Fruit fly (Drosophila melanogaster) whole organism, embryonic: ENCODE results near the gene Fam92.

Experiments used
- Ada2b ChIP-seq: fragments of 200-800 bp; sonication (Bioruptor generic); IDR thresholded peaks from 2 replicates; pipeline ENCODE4 v1.3.6; 2022; ENCODE audit warnings: missing biosample characterization, missing genetic modification characterization
- CG10209 ChIP-seq: fragments of 200-800 bp; sonication (Bioruptor generic); optimal IDR thresholded peaks from 3 replicates; lab custom pipeline; 2017; ENCODE audit warnings: missing biosample characterization, mild to moderate bottlenecking, missing genetic modification characterization, missing genetic modification reagents
- CG10321 ChIP-seq: fragments of 200-800 bp; sonication (Bioruptor generic); IDR thresholded peaks from 2 replicates; pipeline ENCODE4 v1.3.6; 2022; ENCODE audit warnings: missing biosample characterization, missing genetic modification characterization
- CG10462 ChIP-seq: fragments of 200-800 bp; sonication (Bioruptor generic); optimal IDR thresholded peaks from 2 replicates; lab custom pipeline; 2016; ENCODE audit warnings: missing biosample characterization, missing genetic modification characterization
- CG11085 ChIP-seq: fragments of 200-800 bp; sonication (Bioruptor generic); IDR thresholded peaks from 2 replicates; pipeline ENCODE4 v1.3.6; 2022; ENCODE audit warnings: missing biosample characterization, missing genetic modification characterization
- CG13123 ChIP-seq: fragments of 200-800 bp; sonication (Bioruptor generic); optimal IDR thresholded peaks from 2 replicates; lab custom pipeline; 2016; ENCODE audit warnings: missing biosample characterization, missing genetic modification characterization
- CG14441 ChIP-seq: fragments of 200-800 bp; sonication (Bioruptor generic); IDR thresholded peaks from 2 replicates; pipeline ENCODE4 v1.3.6; 2022; ENCODE audit warnings: missing biosample characterization, missing genetic modification characterization
- CG15601 ChIP-seq: fragments of 200-800 bp; sonication (Bioruptor generic); optimal IDR thresholded peaks from 3 replicates; lab custom pipeline; 2019; ENCODE audit warnings: missing biosample characterization, mild to moderate bottlenecking, missing genetic modification characterization, moderate library complexity
- CG16779 ChIP-seq: fragments of 200-800 bp; sonication (Bioruptor generic); IDR thresholded peaks from 2 replicates; pipeline ENCODE4 v1.3.6; 2022; ENCODE audit warnings: missing biosample characterization, missing genetic modification characterization
- CG16815 ChIP-seq: fragments of 200-800 bp; sonication (Bioruptor generic); optimal IDR thresholded peaks from 3 replicates; lab custom pipeline; 2017; ENCODE audit warnings: missing biosample characterization, mild to moderate bottlenecking, missing genetic modification characterization
- CG2116 ChIP-seq: fragments of 200-800 bp; sonication (Bioruptor generic); optimal IDR thresholded peaks from 3 replicates; lab custom pipeline; 2018; ENCODE audit warnings: missing biosample characterization, mild to moderate bottlenecking, missing genetic modification characterization
- CG3065 ChIP-seq: fragments of 200-800 bp; sonication (Bioruptor generic); optimal IDR thresholded peaks from 2 replicates; lab custom pipeline; 2016; ENCODE audit warnings: missing biosample characterization, missing genetic modification characterization
- CG31441 ChIP-seq: fragments of 200-800 bp; sonication (Bioruptor generic); IDR thresholded peaks from 2 replicates; pipeline ENCODE4 v1.3.6; 2022; ENCODE audit warnings: missing biosample characterization, missing genetic modification characterization
- CG32772 ChIP-seq: fragments of 200-800 bp; sonication (Bioruptor generic); IDR thresholded peaks from 2 replicates; pipeline ENCODE4 v1.3.6; 2022; ENCODE audit warnings: missing biosample characterization, missing genetic modification characterization
- CG4854 ChIP-seq: fragments of 200-800 bp; sonication (Bioruptor generic); optimal IDR thresholded peaks from 2 replicates; lab custom pipeline; 2016; ENCODE audit warnings: missing biosample characterization, missing genetic modification characterization, inconsistent platforms
- CG6254 ChIP-seq: fragments of 200-800 bp; sonication (Bioruptor generic); optimal IDR thresholded peaks from 3 replicates; lab custom pipeline; 2017; ENCODE audit warnings: mild to moderate bottlenecking, missing biosample characterization, missing genetic modification reagents, missing genetic modification characterization
- CG7556 ChIP-seq: fragments of 200-800 bp; sonication (Bioruptor generic); optimal IDR thresholded peaks from 2 replicates; lab custom pipeline; 2017; ENCODE audit warnings: missing biosample characterization, mild to moderate bottlenecking, missing genetic modification characterization
- CG7928 ChIP-seq: fragments of 200-800 bp; sonication (Bioruptor generic); optimal IDR thresholded peaks from 2 replicates; lab custom pipeline; 2017; ENCODE audit warnings: missing biosample characterization, mild to moderate bottlenecking, missing genetic modification characterization
- CG8359 ChIP-seq: fragments of 200-800 bp; sonication (Bioruptor generic); optimal IDR thresholded peaks from 2 replicates; lab custom pipeline; 2017; ENCODE audit warnings: missing biosample characterization, mild to moderate bottlenecking, missing genetic modification characterization, borderline replicate concordance
- CoRest ChIP-seq: fragments of 200-800 bp; sonication (Bioruptor generic); optimal IDR thresholded peaks from 3 replicates; lab custom pipeline; 2018; ENCODE audit warnings: missing biosample characterization, mild to moderate bottlenecking, missing genetic modification characterization, moderate library complexity
- D ChIP-seq, 2 experiments: fragments of 200-800 bp in 1 of 2; fragments of >200 bp in 1 of 2; sonication (Bioruptor generic) in 1 of 2; optimal IDR thresholded peaks; 2 replicates in 1 of 2; 3 replicates in 1 of 2; lab custom pipeline; 2017; ENCODE audit warnings: mild to moderate bottlenecking in 1 of 2, missing biosample characterization in 1 of 2, missing genetic modification characterization in 1 of 2, missing genetic modification reagents in 1 of 2
- D19A ChIP-seq: fragments of 200-800 bp; optimal IDR thresholded peaks from 3 replicates; lab custom pipeline; 2019; ENCODE audit warnings: missing biosample characterization, mild to moderate bottlenecking, missing genetic modification characterization, moderate library complexity
- Dbx ChIP-seq: fragments of 200-800 bp; sonication (Bioruptor generic); IDR thresholded peaks from 3 replicates; pipeline ENCODE4 v1.3.6; 2022; ENCODE audit warnings: missing biosample characterization, missing genetic modification characterization
- Doc2 ChIP-seq: fragments of 200-800 bp; sonication (Bioruptor generic); IDR thresholded peaks from 2 replicates; pipeline ENCODE4 v1.3.6; 2022; ENCODE audit warnings: missing biosample characterization, missing genetic modification characterization
- Gug ChIP-seq: fragments of 200-800 bp; sonication (Bioruptor generic); IDR thresholded peaks from 4 replicates; pipeline ENCODE4 v1.3.6; 2022; ENCODE audit warnings: missing biosample characterization, missing genetic modification characterization
- HHEX ChIP-seq: fragments of 200-800 bp; sonication (Bioruptor generic); optimal IDR thresholded peaks from 3 replicates; lab custom pipeline; 2017; ENCODE audit warnings: missing biosample characterization, mild to moderate bottlenecking, missing genetic modification characterization, missing genetic modification reagents
- HLH3B ChIP-seq: fragments of 200-800 bp; sonication (Bioruptor generic); IDR thresholded peaks from 2 replicates; pipeline ENCODE4 v1.3.6; 2022; ENCODE audit warnings: missing biosample characterization, missing genetic modification characterization
- Hey ChIP-seq: fragments of 200-800 bp; sonication (Bioruptor generic); optimal IDR thresholded peaks from 3 replicates; lab custom pipeline; 2018; ENCODE audit warnings: missing biosample characterization, mild to moderate bottlenecking, missing genetic modification characterization
- HmgZ ChIP-seq: fragments of 200-800 bp; sonication (Bioruptor generic); optimal IDR thresholded peaks from 2 replicates; lab custom pipeline; 2018; ENCODE audit warnings: missing biosample characterization, mild to moderate bottlenecking, missing genetic modification characterization
- MTF-1 ChIP-seq: fragments of 200-800 bp; sonication (Bioruptor generic); optimal IDR thresholded peaks from 2 replicates; lab custom pipeline; 2018; ENCODE audit warnings: missing biosample characterization, mild to moderate bottlenecking, missing genetic modification characterization, borderline replicate concordance
- Nf-YA ChIP-seq: fragments of 200-800 bp; sonication (Bioruptor generic); IDR thresholded peaks from 2 replicates; pipeline ENCODE4 v1.3.6; 2022; ENCODE audit warnings: missing biosample characterization, missing genetic modification characterization
- Tbp ChIP-seq: fragments of >200 bp; optimal IDR thresholded peaks from 2 replicates; lab custom pipeline; 2018; ENCODE audit warnings: missing biosample characterization, missing genetic modification characterization
- bigmax ChIP-seq: fragments of 200-800 bp; sonication (Bioruptor generic); optimal IDR thresholded peaks from 2 replicates; lab custom pipeline; 2018; ENCODE audit warnings: missing biosample characterization, mild to moderate bottlenecking, missing genetic modification characterization
- bsh ChIP-seq, 2 experiments: fragments of 200-800 bp; sonication (Bioruptor generic); optimal IDR thresholded peaks; 2 replicates each; lab custom pipeline; 2017 to 2018; ENCODE audit warnings: mild to moderate bottlenecking in 2 of 2, missing biosample characterization in 2 of 2, missing genetic modification characterization in 2 of 2, moderate library complexity in 1 of 2
- crp ChIP-seq, 2 experiments: fragments of 200-800 bp; sonication (Bioruptor generic); optimal IDR thresholded peaks; 2 replicates in 1 of 2; 3 replicates in 1 of 2; lab custom pipeline; 2017; ENCODE audit warnings: missing biosample characterization in 2 of 2, missing genetic modification characterization in 2 of 2, mild to moderate bottlenecking in 1 of 2, moderate library complexity in 1 of 2
- disco-r ChIP-seq: fragments of 200-800 bp; sonication (Bioruptor generic); optimal IDR thresholded peaks from 2 replicates; lab custom pipeline; 2016; ENCODE audit warnings: missing biosample characterization, missing genetic modification characterization
- dmrt11E ChIP-seq: fragments of 200-800 bp; sonication (Bioruptor generic); optimal IDR thresholded peaks from 3 replicates; lab custom pipeline; 2018; ENCODE audit warnings: missing biosample characterization, mild to moderate bottlenecking, missing genetic modification characterization, moderate library complexity
- dmrt99B ChIP-seq: fragments of 200-800 bp; sonication (Bioruptor generic); optimal IDR thresholded peaks from 2 replicates; lab custom pipeline; 2018; ENCODE audit warnings: missing biosample characterization, mild to moderate bottlenecking, missing genetic modification characterization, moderate library complexity
- esg ChIP-seq: fragments of 200-800 bp; sonication (Bioruptor generic); conservative IDR thresholded peaks from 2 replicates; pipeline ENCODE4 v1.3.6; 2022; ENCODE audit warnings: missing biosample characterization, missing genetic modification characterization
- ewg ChIP-seq: fragments of 200-800 bp; sonication (Bioruptor generic); optimal IDR thresholded peaks from 3 replicates; lab custom pipeline; 2017; ENCODE audit warnings: mild to moderate bottlenecking, missing biosample characterization, missing genetic modification reagents, missing genetic modification characterization
- fd96Cb ChIP-seq: fragments of 200-800 bp; sonication (Bioruptor generic); optimal IDR thresholded peaks from 2 replicates; lab custom pipeline; 2018; ENCODE audit warnings: missing biosample characterization, mild to moderate bottlenecking, missing genetic modification characterization, moderate library complexity
- grau ChIP-seq: fragments of 200-800 bp; optimal IDR thresholded peaks from 3 replicates; lab custom pipeline; 2019; ENCODE audit warnings: missing biosample characterization, mild to moderate bottlenecking, missing genetic modification characterization, moderate library complexity
- lov ChIP-seq, 2 experiments: fragments of 200-800 bp in 1 of 2; fragments of >200 bp in 1 of 2; sonication (Bioruptor generic) in 1 of 2; IDR thresholded peaks in 1 of 2; optimal IDR thresholded peaks in 1 of 2; 2 replicates in 1 of 2; 3 replicates in 1 of 2; pipeline versions ENCODE4 v1.3.6 to Lab custom; 2017 to 2022; ENCODE audit warnings: missing biosample characterization in 1 of 2, missing genetic modification characterization in 1 of 2
- p53 ChIP-seq: fragments of 200-800 bp; sonication (Bioruptor generic); optimal IDR thresholded peaks from 2 replicates; lab custom pipeline; 2016; ENCODE audit warnings: missing biosample characterization, missing genetic modification characterization
- psq ChIP-seq: fragments of 200-800 bp; sonication (Bioruptor generic); optimal IDR thresholded peaks from 2 replicates; lab custom pipeline; 2017; ENCODE audit warnings: missing biosample characterization, missing genetic modification characterization
- scrt ChIP-seq: fragments of 200-800 bp; sonication (Bioruptor generic); optimal IDR thresholded peaks from 2 replicates; lab custom pipeline; 2018; ENCODE audit warnings: missing biosample characterization, mild to moderate bottlenecking, missing genetic modification characterization, moderate library complexity
- seq ChIP-seq: fragments of 200-800 bp; sonication (Bioruptor generic); IDR thresholded peaks from 2 replicates; pipeline ENCODE4 v1.3.6; 2022; ENCODE audit warnings: missing biosample characterization, missing genetic modification characterization
- sima ChIP-seq: fragments of 200-800 bp; sonication (Bioruptor generic); optimal IDR thresholded peaks from 2 replicates; lab custom pipeline; 2016; ENCODE audit warnings: missing biosample characterization, missing genetic modification characterization
- slp2 ChIP-seq: fragments of 200-800 bp; sonication (Bioruptor generic); optimal IDR thresholded peaks from 2 replicates; lab custom pipeline; 2016; ENCODE audit warnings: missing biosample characterization, missing genetic modification characterization
- twi ChIP-seq: fragments of 200-800 bp; optimal IDR thresholded peaks from 2 replicates; lab custom pipeline; 2019; ENCODE audit warnings: missing biosample characterization, mild to moderate bottlenecking, missing genetic modification characterization, moderate library complexity

Fam92 gene

dm6 chr2L:12467673-12468072, 43.0 kb downstream of the Fam92 start (continued):
- TF ChIP-seq grau (tag; lab: Kevin White, UChicago) (peak; percentile 60), ewg (no peak), MTF-1 (GFP tag; lab: Kevin White, UChicago) (no peak), D19A (peak; percentile 89), Gug (GFP tag; lab: Robert Waterston, UW) (peak; percentile 55; the same call in 2 of the 4 replicates), lov (optimal IDR thresholded peaks at IDR 0.05; lab: Kevin White, UChicago) (no peak), lov (GFP tag; IDR thresholded peaks at IDR 0.05; lab: Robert Waterston, UW) (no peak), CG10209 (GFP tag; lab: Kevin White, UChicago) (peak; percentile 17), dmrt11E (tag; lab: Kevin White, UChicago) (no peak), CG10462 (no peak), CG8359 (no peak), seq (GFP tag; lab: Robert Waterston, UW) (peak; percentile 50; the same call in 1 of the 2 replicates), CG10321 (GFP tag; lab: Robert Waterston, UW) (no peak), CG3065 (GFP tag; lab: Kevin White, UChicago) (no peak), HHEX (GFP tag; lab: Kevin White, UChicago) (peak; percentile 32), CG13123 (GFP tag; lab: Kevin White, UChicago) (no peak), twi (tag; lab: Kevin White, UChicago) (no peak), Tbp (no peak), Hey (tag; lab: Kevin White, UChicago) (no peak), Doc2 (GFP tag; lab: Robert Waterston, UW) (no peak), D (optimal IDR thresholded peaks at IDR 0.05; lab: Kevin White, UChicago) (no peak), D (GFP tag; optimal IDR thresholded peaks at IDR 0.05; lab: Kevin White, UChicago) (no peak), CG7928 (GFP tag; lab: Kevin White, UChicago) (no peak), CG31441 (GFP tag; lab: Robert Waterston, UW) (no peak), CG32772 (GFP tag; lab: Robert Waterston, UW) (no peak), bsh (GFP tag; optimal IDR thresholded peaks at IDR 0.05; lab: Kevin White, UChicago) (no peak), fd96Cb (no peak), CG2116 (GFP tag; lab: Kevin White, UChicago) (no peak), esg (GFP tag; lab: Robert Waterston, UW) (no peak), CG6254 (no peak), CG16779 (GFP tag; lab: Robert Waterston, UW) (peak; percentile 76), CG16815 (GFP tag; lab: Kevin White, UChicago) (peak; percentile 4), scrt (peak; percentile 31), HmgZ (tag; lab: Kevin White, UChicago) (peak; percentile 54), dmrt99B (no peak), CG7556 (GFP tag; lab: Kevin White, UChicago) (peak; percentile 30), CoRest (tag; lab: Kevin White, UChicago) (peak; percentile 50), bigmax (GFP tag; lab: Kevin White, UChicago) (no peak), p53 (GFP tag; lab: Kevin White, UChicago) (peak; percentile 22), disco-r (GFP tag; lab: Kevin White, UChicago) (no peak), slp2 (GFP tag; lab: Kevin White, UChicago) (no peak), CG11085 (GFP tag; lab: Robert Waterston, UW) (peak; percentile 64), CG14441 (GFP tag; lab: Robert Waterston, UW) (peak; percentile 72), Ada2b (GFP tag; lab: Robert Waterston, UW) (0 out of 2 replicates have a peak, but pooled peaks have one; percentile 6), CG15601 (tag; lab: Kevin White, UChicago) (no peak), CG4854 (GFP tag; lab: Kevin White, UChicago) (peak; percentile 38), crp (GFP tag; optimal IDR thresholded peaks at IDR 0.05; lab: Kevin White, UChicago) (no peak), Dbx (GFP tag; lab: Robert Waterston, UW) (peak; percentile 81), psq (GFP tag; lab: Kevin White, UChicago) (no peak), sima (GFP tag; lab: Kevin White, UChicago) (no peak), HLH3B (GFP tag; lab: Robert Waterston, UW) (no peak), Nf-YA (GFP tag; lab: Robert Waterston, UW) (no peak)
